Fruit fly (Drosophila melanogaster): ENCODE measurements around the gene CG44815.

DNA sequence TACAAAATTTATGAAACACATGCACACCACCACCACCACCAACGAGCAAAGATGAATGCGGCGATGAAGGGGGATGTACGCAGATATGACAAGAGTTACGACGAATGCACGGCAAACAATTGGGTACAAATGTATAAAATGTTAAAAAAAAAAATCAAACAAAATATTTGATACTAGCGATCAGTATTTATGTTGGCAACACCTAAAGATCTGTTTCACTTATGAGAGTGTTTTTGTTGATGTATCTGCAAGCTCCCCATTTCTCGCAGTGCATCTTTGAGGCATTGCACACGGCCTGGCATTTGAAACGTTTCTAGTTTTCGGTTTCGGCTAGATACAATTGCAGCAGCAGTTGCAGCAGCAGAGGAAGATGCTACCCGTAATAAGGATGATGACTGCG lies 40.8 kb upstream of the CG44815 start:
- TF ChIP-seq ttk (optimal IDR thresholded peaks at IDR 0.05): no peak
- no peak for TF ChIP-seq Sin3A (optimal IDR thresholded peaks at IDR 0.05)
- no peak for TF ChIP-seq psq (optimal IDR thresholded peaks at IDR 0.05)
- TF ChIP-seq insv (optimal IDR thresholded peaks at IDR 0.05): no peak
- no peak for TF ChIP-seq Myc (optimal IDR thresholded peaks at IDR 0.05)
